Fruit fly (Drosophila melanogaster): ENCODE results near the gene woc.

woc gene

dm6 chr3R:27273118-27274062, 9.5 kb upstream of the woc start, which contains the start of gene CG5934:
TSS of gene CG5934 (plus strand) at chr3R:27273705.
- TF ChIP-seq CG6854 (GFP tag; optimal IDR thresholded peaks at IDR 0.05) (no peak), Lpt (GFP tag; optimal IDR thresholded peaks at IDR 0.05) (no peak), net (GFP tag; optimal IDR thresholded peaks at IDR 0.05) (peak; percentile 19), CG1621 (tag; optimal IDR thresholded peaks at IDR 0.05) (no peak), salr (GFP tag; optimal IDR thresholded peaks at IDR 0.05) (no peak), eg (GFP tag; IDR thresholded peaks at IDR 0.05) (no peak), CG8119 (GFP tag; IDR thresholded peaks at IDR 0.05) (no peak), esn (GFP tag; optimal IDR thresholded peaks at IDR 0.05) (peak; percentile 52), CG31627 (GFP tag; optimal IDR thresholded peaks at IDR 0.05) (peak; percentile 48), CG8319 (GFP tag; optimal IDR thresholded peaks at IDR 0.05) (no peak), Ets21C (GFP tag; optimal IDR thresholded peaks at IDR 0.05) (no peak), Eip78C (GFP tag) (peak; percentile 61), lz (GFP tag; optimal IDR thresholded peaks at IDR 0.05) (peak; percentile 35), Smox (GFP tag; optimal IDR thresholded peaks at IDR 0.05) (no peak), CG4318 (GFP tag; optimal IDR thresholded peaks at IDR 0.05) (no peak), Eip75B (GFP tag; optimal IDR thresholded peaks at IDR 0.05) (peak; percentile 46), CG6163 (GFP tag; IDR thresholded peaks at IDR 0.05) (peak; percentile 47; the same call in 1 of the 3 replicates), fd59A (GFP tag; optimal IDR thresholded peaks at IDR 0.05) (no peak), achi (GFP tag; optimal IDR thresholded peaks at IDR 0.05) (peak; percentile 26), fkh (GFP tag; optimal IDR thresholded peaks at IDR 0.05) (peak; percentile 18), CG11762 (GFP tag; optimal IDR thresholded peaks at IDR 0.05; ENCODE audit: insufficient read depth) (no peak), CG15336 (GFP tag; IDR thresholded peaks at IDR 0.05) (no peak), fd85E (GFP tag; optimal IDR thresholded peaks at IDR 0.05) (no peak), dsx (GFP tag; optimal IDR thresholded peaks at IDR 0.05; ENCODE audit: poor library complexity, severe bottlenecking) (no peak), pdm3 (GFP tag; optimal IDR thresholded peaks at IDR 0.05) (peak; percentile 43), CG6808 (GFP tag; optimal IDR thresholded peaks at IDR 0.05) (peak; percentile 6), OdsH (GFP tag; optimal IDR thresholded peaks at IDR 0.05) (no peak), Sox102F (GFP tag; optimal IDR thresholded peaks at IDR 0.05) (no peak), CG10631 (GFP tag; optimal IDR thresholded peaks at IDR 0.05) (no peak), CG34406 (GFP tag; optimal IDR thresholded peaks at IDR 0.05) (peak; percentile 15), CG32006 (GFP tag; optimal IDR thresholded peaks at IDR 0.05) (peak; percentile 3), spab (GFP tag; optimal IDR thresholded peaks at IDR 0.05) (no peak), CG8632 (GFP tag; optimal IDR thresholded peaks at IDR 0.05) (no peak), Ets96B (tag; optimal IDR thresholded peaks at IDR 0.05) (no peak), Hr39 (GFP tag; optimal IDR thresholded peaks at IDR 0.05) (peak; percentile 29), Blimp-1 (GFP tag; optimal IDR thresholded peaks at IDR 0.05) (no peak), CG6276 (GFP tag; optimal IDR thresholded peaks at IDR 0.05) (peak; percentile 73), topi (GFP tag; optimal IDR thresholded peaks at IDR 0.05) (peak; percentile 31), Gug (GFP tag; IDR thresholded peaks at IDR 0.05) (no peak), CG10669 (GFP tag; optimal IDR thresholded peaks at IDR 0.05) (peak; percentile 1), Hr4 (GFP tag; optimal IDR thresholded peaks at IDR 0.05) (no peak), Eip93F (GFP tag; optimal IDR thresholded peaks at IDR 0.05) (no peak), cyc (GFP tag; optimal IDR thresholded peaks at IDR 0.05) (peak; percentile 53), Met (GFP tag; optimal IDR thresholded peaks at IDR 0.05) (no peak), Hr38 (GFP tag; optimal IDR thresholded peaks at IDR 0.05) (no peak), Sox15 (GFP tag; optimal IDR thresholded peaks at IDR 0.05) (no peak), svp (GFP tag) (peak; percentile 50), CG6792 (GFP tag; optimal IDR thresholded peaks at IDR 0.05) (peak; percentile 26), acj6 (GFP tag; optimal IDR thresholded peaks at IDR 0.05) (peak; percentile 11), CG11902 (GFP tag; optimal IDR thresholded peaks at IDR 0.05) (peak; percentile 10)
